Worm (Caenorhabditis elegans) whole organism, L2 larva: ENCODE results near the gene F40A3.2.

Experiments used
- C34F6.9 ChIP-seq: fragments of 150-350 bp; optimal IDR thresholded peaks from 2 replicates; lab custom pipeline; 2014; ENCODE audit warnings: missing biosample characterization, missing genetic modification characterization
- ZK546.5 ChIP-seq: sonication (generic microtip); optimal IDR thresholded peaks from 2 replicates; lab custom pipeline; 2017; ENCODE audit warnings: missing biosample characterization, missing genetic modification characterization
- alr-1 ChIP-seq: fragments of 150-350 bp; optimal IDR thresholded peaks from 2 replicates; lab custom pipeline; 2014; ENCODE audit warnings: missing biosample characterization, missing genetic modification characterization
- aly-2 ChIP-seq: fragments of 150-350 bp; optimal IDR thresholded peaks from 2 replicates; lab custom pipeline; 2014; ENCODE audit warnings: missing biosample characterization, missing genetic modification characterization
- ama-1 ChIP-seq: fragments of 150-350 bp; optimal IDR thresholded peaks from 2 replicates; lab custom pipeline; 2018; ENCODE audit warnings: inconsistent platforms
- blmp-1 ChIP-seq: sonication (generic microtip); optimal IDR thresholded peaks from 2 replicates; lab custom pipeline; 2017; ENCODE audit warnings: missing genetic modification characterization, mild to moderate bottlenecking, missing compliant biosample characterization, antibody characterized with exemption, moderate library complexity; ENCODE audit not compliant: insufficient read depth
- ceh-16 ChIP-seq: fragments of 150-350 bp; optimal IDR thresholded peaks from 2 replicates; lab custom pipeline; 2014; ENCODE audit warnings: missing biosample characterization, missing genetic modification characterization
- ceh-82 ChIP-seq: fragments of 150-350 bp; optimal IDR thresholded peaks from 2 replicates; lab custom pipeline; 2014; ENCODE audit warnings: missing biosample characterization, missing genetic modification characterization
- crh-2 ChIP-seq: sonication (generic microtip); optimal IDR thresholded peaks from 2 replicates; lab custom pipeline; 2017; ENCODE audit warnings: missing biosample characterization, missing genetic modification characterization
- dmd-4 ChIP-seq: sonication (generic microtip); optimal IDR thresholded peaks from 2 replicates; lab custom pipeline; 2017; ENCODE audit warnings: missing biosample characterization, missing genetic modification characterization
- egl-27 ChIP-seq: sonication (generic microtip); optimal IDR thresholded peaks from 3 replicates; lab custom pipeline; 2017; ENCODE audit warnings: missing biosample characterization, missing genetic modification reagents, missing genetic modification characterization
- elt-1 ChIP-seq: fragments of 150-350 bp; optimal IDR thresholded peaks from 2 replicates; lab custom pipeline; 2014; ENCODE audit warnings: missing biosample characterization, missing genetic modification characterization
- elt-3 ChIP-seq: sonication (generic microtip); optimal IDR thresholded peaks from 2 replicates; lab custom pipeline; 2017; ENCODE audit warnings: missing biosample characterization, missing genetic modification characterization
- fos-1 ChIP-seq: fragments of 150-350 bp; optimal IDR thresholded peaks from 2 replicates; lab custom pipeline; 2014; ENCODE audit warnings: missing biosample characterization, missing genetic modification characterization
- gmeb-1 ChIP-seq: fragments of 150-350 bp; optimal IDR thresholded peaks from 2 replicates; lab custom pipeline; 2014; ENCODE audit warnings: missing biosample characterization, missing genetic modification characterization
- lin-13 ChIP-seq: fragments of 150-350 bp; optimal IDR thresholded peaks from 2 replicates; lab custom pipeline; 2014; ENCODE audit warnings: missing biosample characterization, missing genetic modification reagents, missing genetic modification characterization
- lsy-2 ChIP-seq, 2 experiments: fragments of 150-350 bp in 1 of 2; sonication (generic microtip) in 1 of 2; optimal IDR thresholded peaks; 2 replicates each; lab custom pipeline; 2014 to 2017; ENCODE audit warnings: missing biosample characterization in 2 of 2, missing genetic modification characterization in 2 of 2
- mab-5 ChIP-seq: fragments of 150-350 bp; optimal IDR thresholded peaks from 2 replicates; lab custom pipeline; 2014; ENCODE audit warnings: missing biosample characterization, missing genetic modification characterization
- mbf-1 ChIP-seq: sonication (generic microtip); optimal IDR thresholded peaks from 2 replicates; lab custom pipeline; 2017; ENCODE audit warnings: missing biosample characterization, missing genetic modification characterization
- mdl-1 ChIP-seq, 2 experiments: fragments of 150-350 bp in 1 of 2; sonication (generic microtip) in 1 of 2; optimal IDR thresholded peaks; 2 replicates each; lab custom pipeline; 2017; ENCODE audit warnings: missing biosample characterization in 2 of 2, missing genetic modification characterization in 2 of 2
- nhr-11 ChIP-seq: fragments of 150-350 bp; optimal IDR thresholded peaks from 2 replicates; lab custom pipeline; 2014; ENCODE audit warnings: missing biosample characterization, missing genetic modification characterization
- nhr-12 ChIP-seq: fragments of 150-350 bp; optimal IDR thresholded peaks from 2 replicates; lab custom pipeline; 2014; ENCODE audit warnings: missing biosample characterization, missing genetic modification characterization
- nhr-21 ChIP-seq: fragments of 150-350 bp; optimal IDR thresholded peaks from 2 replicates; lab custom pipeline; 2014; ENCODE audit warnings: missing biosample characterization, missing genetic modification characterization
- nhr-23 ChIP-seq: fragments of 150-350 bp; optimal IDR thresholded peaks from 2 replicates; lab custom pipeline; 2014; ENCODE audit warnings: missing biosample characterization, missing genetic modification reagents, missing genetic modification characterization
- nhr-237 ChIP-seq: fragments of 150-350 bp; optimal IDR thresholded peaks from 2 replicates; lab custom pipeline; 2014; ENCODE audit warnings: missing biosample characterization, missing genetic modification characterization
- nhr-25 ChIP-seq: fragments of 150-350 bp; sonication (generic microtip); optimal IDR thresholded peaks from 3 replicates; lab custom pipeline; 2014; ENCODE audit warnings: missing biosample characterization, missing genetic modification characterization
- nhr-6 ChIP-seq: fragments of 150-350 bp; optimal IDR thresholded peaks from 2 replicates; lab custom pipeline; 2014; ENCODE audit warnings: missing biosample characterization, missing genetic modification characterization
- nhr-77 ChIP-seq: fragments of 150-350 bp; optimal IDR thresholded peaks from 2 replicates; lab custom pipeline; 2014; ENCODE audit warnings: missing biosample characterization, missing genetic modification characterization
- peb-1 ChIP-seq: fragments of 150-350 bp; optimal IDR thresholded peaks from 2 replicates; lab custom pipeline; 2014; ENCODE audit warnings: missing biosample characterization, missing genetic modification characterization
- sem-4 ChIP-seq: fragments of 150-350 bp; optimal IDR thresholded peaks from 2 replicates; lab custom pipeline; 2014; ENCODE audit warnings: missing biosample characterization, missing genetic modification reagents, missing genetic modification characterization
- skn-1 ChIP-seq: sonication (generic microtip); optimal IDR thresholded peaks from 2 replicates; lab custom pipeline; 2017; ENCODE audit warnings: missing biosample characterization, missing genetic modification characterization
- sma-3 ChIP-seq: sonication (generic microtip); optimal IDR thresholded peaks from 2 replicates; lab custom pipeline; 2016; ENCODE audit warnings: missing genetic modification reagents, missing genetic modification characterization, missing compliant biosample characterization
- snpc-4 ChIP-seq: fragments of 150-350 bp; optimal IDR thresholded peaks from 2 replicates; lab custom pipeline; 2014; ENCODE audit warnings: missing biosample characterization, missing genetic modification characterization
- unc-55 ChIP-seq: fragments of 150-350 bp; sonication (generic microtip); optimal IDR thresholded peaks from 3 replicates; lab custom pipeline; 2014; ENCODE audit warnings: missing biosample characterization, missing genetic modification reagents, missing genetic modification characterization
- unc-62 ChIP-seq: fragments of 150-350 bp; optimal IDR thresholded peaks from 2 replicates; lab custom pipeline; 2014; ENCODE audit warnings: missing biosample characterization, missing genetic modification reagents, missing genetic modification characterization
- zag-1 ChIP-seq: fragments of 150-350 bp; optimal IDR thresholded peaks from 2 replicates; lab custom pipeline; 2014; ENCODE audit warnings: missing biosample characterization, missing genetic modification characterization
- ztf-11 ChIP-seq: sonication (generic microtip); optimal IDR thresholded peaks from 2 replicates; lab custom pipeline; 2017; ENCODE audit warnings: missing biosample characterization, missing genetic modification characterization
- ztf-4 ChIP-seq: fragments of 150-350 bp; optimal IDR thresholded peaks from 2 replicates; lab custom pipeline; 2014; ENCODE audit warnings: missing biosample characterization, missing genetic modification characterization

F40A3.2 gene

ce11 chrV:7842228-7842627 lies 36.5 kb upstream of the F40A3.2 start, which contains the start of gene grd-8:
Gene grd-8, plus strand, starts transcription at chrV:7842528.
- TF ChIP-seq unc-55 (GFP tag; lab: Kevin White, UChicago) = no peak
- TF ChIP-seq elt-3 (tag; lab: Kevin White, UChicago) = no peak
- no peak for TF ChIP-seq aly-2 (tag; lab: Kevin White, UChicago)
- TF ChIP-seq dmd-4 (tag; lab: Kevin White, UChicago) = no peak
- TF ChIP-seq nhr-6 (tag; lab: Kevin White, UChicago) = no peak
- TF ChIP-seq nhr-237 (tag; lab: Kevin White, UChicago) = no peak
- TF ChIP-seq C34F6.9 (tag; lab: Kevin White, UChicago) = no peak
- TF ChIP-seq ZK546.5 (tag; lab: Kevin White, UChicago) = no peak
- no peak for TF ChIP-seq alr-1 (tag; lab: Kevin White, UChicago)
- no peak for TF ChIP-seq sem-4 (tag; lab: Kevin White, UChicago)
- TF ChIP-seq blmp-1 (tag; lab: Kevin White, UChicago) = no peak
- no peak for TF ChIP-seq mdl-1 (tag; optimal IDR thresholded peaks at IDR 0.05; lab: Kevin White, UChicago)
- no peak for TF ChIP-seq snpc-4
- TF ChIP-seq zag-1 (tag; lab: Kevin White, UChicago) = no peak
- no peak for TF ChIP-seq nhr-21 (tag; lab: Kevin White, UChicago)
- TF ChIP-seq ceh-16 (tag; lab: Kevin White, UChicago) = no peak
- no peak for TF ChIP-seq nhr-23
- TF ChIP-seq mab-5 (tag; lab: Kevin White, UChicago) = no peak
- no peak for TF ChIP-seq sma-3 (GFP tag; lab: Kevin White, UChicago)
- no peak for TF ChIP-seq gmeb-1 (tag; lab: Kevin White, UChicago)

ce11 chrV:7847170-7847569 lies 31.5 kb upstream of the F40A3.2 start, which contains the start of gene memo-1:
Gene memo-1, minus strand, starts transcription at chrV:7847171.
- TF ChIP-seq gmeb-1 (tag; lab: Kevin White, UChicago) (no peak), skn-1 (tag; lab: Kevin White, UChicago) (no peak), elt-3 (tag; lab: Kevin White, UChicago) (no peak), peb-1 (tag; lab: Kevin White, UChicago) (no peak), blmp-1 (tag; lab: Kevin White, UChicago) (no peak), nhr-23 (no peak), nhr-237 (tag; lab: Kevin White, UChicago) (no peak), mab-5 (tag; lab: Kevin White, UChicago) (no peak), nhr-21 (tag; lab: Kevin White, UChicago) (no peak), crh-2 (tag; lab: Kevin White, UChicago) (no peak), ama-1 (lab: Kevin White, UChicago) (no peak), nhr-25 (tag; lab: Kevin White, UChicago) (no peak), lsy-2 (tag; optimal IDR thresholded peaks at IDR 0.05; lab: Kevin White, UChicago) (no peak), snpc-4 (no peak), ceh-16 (tag; lab: Kevin White, UChicago) (no peak), ceh-82 (tag; lab: Kevin White, UChicago) (no peak), nhr-11 (tag; lab: Kevin White, UChicago) (no peak), ztf-4 (tag; lab: Kevin White, UChicago) (no peak)

ce11 chrV:7847687-7848086 lies 31.0 kb upstream of the F40A3.2 start:
- no peak for TF ChIP-seq nhr-23
- TF ChIP-seq sma-3 (GFP tag; lab: Kevin White, UChicago) = no peak
- TF ChIP-seq lin-13 (GFP tag; lab: Kevin White, UChicago) = no peak
- no peak for TF ChIP-seq peb-1 (tag; lab: Kevin White, UChicago)
- no peak for TF ChIP-seq elt-1 (tag; lab: Kevin White, UChicago)
- TF ChIP-seq nhr-6 (tag; lab: Kevin White, UChicago) = no peak
- TF ChIP-seq mab-5 (tag; lab: Kevin White, UChicago) = no peak
- no peak for TF ChIP-seq ZK546.5 (tag; lab: Kevin White, UChicago)
- no peak for TF ChIP-seq dmd-4 (tag; lab: Kevin White, UChicago)
- TF ChIP-seq ztf-11 (tag; lab: Kevin White, UChicago) = no peak
- TF ChIP-seq nhr-77 (tag; lab: Kevin White, UChicago) = no peak
- no peak for TF ChIP-seq mbf-1
- TF ChIP-seq ceh-82 (tag; lab: Kevin White, UChicago) = no peak
- TF ChIP-seq egl-27 (tag; lab: Kevin White, UChicago) = no peak
- no peak for TF ChIP-seq ama-1 (lab: Kevin White, UChicago)
- no peak for TF ChIP-seq nhr-12 (tag; lab: Kevin White, UChicago)
- TF ChIP-seq fos-1 (tag; lab: Kevin White, UChicago) = no peak
- no peak for TF ChIP-seq C34F6.9 (tag; lab: Kevin White, UChicago)
- TF ChIP-seq zag-1 (tag; lab: Kevin White, UChicago) = no peak
- TF ChIP-seq unc-62 (GFP tag; lab: Kevin White, UChicago) = no peak
